Fruit fly (Drosophila melanogaster): Measurements from ENCODE around the gene CG42788.
A peak's percentile ranks its signal among the peaks of the same experiment; 100 is the strongest.

Gene CG42788

dm6 chr3R:15087606-15088193, 44.0 kb downstream of the CG42788 start (continued):
- peak; percentile 89 for TF ChIP-seq ind (GFP tag; optimal IDR thresholded peaks at IDR 0.05)
- TF ChIP-seq CG16779 (GFP tag; IDR thresholded peaks at IDR 0.05) = peak; percentile 47; the same call in 1 of the 2 replicates
- peak; percentile 91 for TF ChIP-seq Rx (GFP tag; IDR thresholded peaks at IDR 0.05)
- TF ChIP-seq trh (GFP tag; optimal IDR thresholded peaks at IDR 0.05) = peak; percentile 70
- TF ChIP-seq oc (tag; optimal IDR thresholded peaks at IDR 0.05) = peak; percentile 73
- TF ChIP-seq nerfin-2 (GFP tag; IDR thresholded peaks at IDR 0.05; ENCODE audit: partially characterized antibody) = no peak
- TF ChIP-seq CG10267 (tag; optimal IDR thresholded peaks at IDR 0.05) = peak; percentile 65
- peak; percentile 88 for TF ChIP-seq ken (GFP tag; IDR thresholded peaks at IDR 0.05)
- peak; percentile 56 for TF ChIP-seq Nf-YB (GFP tag; optimal IDR thresholded peaks at IDR 0.05)
- TF ChIP-seq sima (GFP tag; optimal IDR thresholded peaks at IDR 0.05) = peak; percentile 78
- peak; percentile 89 for TF ChIP-seq Oli (tag; optimal IDR thresholded peaks at IDR 0.05)
- TF ChIP-seq crp (GFP tag; optimal IDR thresholded peaks at IDR 0.05) = peak in 1 of 2 experiments; percentile 23
- peak; percentile 88 for TF ChIP-seq Abd-B (GFP tag; optimal IDR thresholded peaks at IDR 0.05)
- no peak for TF ChIP-seq Hey (tag; optimal IDR thresholded peaks at IDR 0.05)
- peak; percentile 91 for TF ChIP-seq chm (GFP tag; IDR thresholded peaks at IDR 0.05)
- TF ChIP-seq Chrac-16 (GFP tag; optimal IDR thresholded peaks at IDR 0.05) = peak; percentile 75
- TF ChIP-seq luna (GFP tag; optimal IDR thresholded peaks at IDR 0.05) = peak; percentile 31
- TF ChIP-seq CG6272 (GFP tag; IDR thresholded peaks at IDR 0.05) = peak; percentile 86
- peak; percentile 61 for TF ChIP-seq CG6765 (GFP tag; optimal IDR thresholded peaks at IDR 0.05)
- peak; percentile 77 for TF ChIP-seq CG5245 (GFP tag; optimal IDR thresholded peaks at IDR 0.05)
- no peak for TF ChIP-seq pzg (GFP tag; optimal IDR thresholded peaks at IDR 0.05)
- peak; percentile 72 for TF ChIP-seq ERR (GFP tag; optimal IDR thresholded peaks at IDR 0.05)
- TF ChIP-seq Taf1 (GFP tag; IDR thresholded peaks at IDR 0.05) = peak; percentile 64; the same call in 1 of the 2 replicates
- TF ChIP-seq CG4404 (GFP tag; IDR thresholded peaks at IDR 0.05) = peak; percentile 42; the same call in 1 of the 2 replicates
- peak; percentile 48 for TF ChIP-seq vfl (GFP tag; optimal IDR thresholded peaks at IDR 0.05)
- TF ChIP-seq tgo (GFP tag; IDR thresholded peaks at IDR 0.05) = peak; percentile 92
- TF ChIP-seq wor (GFP tag; IDR thresholded peaks at IDR 0.05) = peak; percentile 79
- TF ChIP-seq CG31441 (GFP tag; IDR thresholded peaks at IDR 0.05) = peak; percentile 89
- TF ChIP-seq zfh1 (GFP tag; IDR thresholded peaks at IDR 0.05) = peak; percentile 82; the same call in 2 of the 3 replicates
- TF ChIP-seq kay (GFP tag; optimal IDR thresholded peaks at IDR 0.05) = peak; percentile 75
- peak; percentile 84 for TF ChIP-seq C15 (GFP tag; IDR thresholded peaks at IDR 0.05)
- peak; percentile 12 for TF ChIP-seq Hmx (GFP tag; optimal IDR thresholded peaks at IDR 0.05)
- peak; percentile 92 for TF ChIP-seq Antp (GFP tag; optimal IDR thresholded peaks at IDR 0.05)
- peak; percentile 90 for TF ChIP-seq Sox102F (GFP tag; optimal IDR thresholded peaks at IDR 0.05)
- 0 out of 3 replicates have a peak, but pooled peaks have one; percentile 54 for TF ChIP-seq z (GFP tag; IDR thresholded peaks at IDR 0.05)
- peak; percentile 80 for TF ChIP-seq tap (tag; optimal IDR thresholded peaks at IDR 0.05)
- peak in 1 of 2 experiments; percentile 85 for TF ChIP-seq eve (GFP tag; optimal IDR thresholded peaks at IDR 0.05)
- TF ChIP-seq CG16863 (GFP tag; optimal IDR thresholded peaks at IDR 0.05) = peak; percentile 77
- TF ChIP-seq ci (GFP tag; IDR thresholded peaks at IDR 0.05) = peak; percentile 89
- TF ChIP-seq cato (GFP tag; optimal IDR thresholded peaks at IDR 0.05; ENCODE audit: borderline replicate concordance) = peak; percentile 71
- TF ChIP-seq CG11560 (tag; IDR thresholded peaks at IDR 0.05) = peak; percentile 74; the same call in 2 of the 3 replicates
- TF ChIP-seq tna (GFP tag; IDR thresholded peaks at IDR 0.05; ENCODE audit: partially characterized antibody) = no peak
- peak; percentile 66 for TF ChIP-seq NC2α (GFP tag; optimal IDR thresholded peaks at IDR 0.05)
- TF ChIP-seq eyg (GFP tag; optimal IDR thresholded peaks at IDR 0.05) = peak; percentile 81
- TF ChIP-seq CG32772 (GFP tag; IDR thresholded peaks at IDR 0.05) = peak; percentile 90
- peak; percentile 81 for TF ChIP-seq PHDP (tag; optimal IDR thresholded peaks at IDR 0.05)
- TF ChIP-seq Ets97D (GFP tag; optimal IDR thresholded peaks at IDR 0.05) = peak; percentile 44
- TF ChIP-seq Six4 (GFP tag; optimal IDR thresholded peaks at IDR 0.05) = peak; percentile 76
- TF ChIP-seq Mad (GFP tag; optimal IDR thresholded peaks at IDR 0.05) = peak; percentile 56
- peak; percentile 58 for TF ChIP-seq CG4854 (GFP tag; optimal IDR thresholded peaks at IDR 0.05)
- TF ChIP-seq CG7372 (GFP tag; IDR thresholded peaks at IDR 0.05) = peak; percentile 87
